Fruit fly (Drosophila melanogaster) Kc167 (cell line): ENCODE results near the gene CG7394.

ENCODE experiments used
- Myc ChIP-seq: fragments of >200 bp; optimal IDR thresholded peaks from 2 replicates; lab custom pipeline; 2017; ENCODE audit warnings: missing external identifiers
- insv ChIP-seq: fragments of >200 bp; optimal IDR thresholded peaks from 3 replicates; lab custom pipeline; 2018; ENCODE audit warnings: missing external identifiers

DNA sequence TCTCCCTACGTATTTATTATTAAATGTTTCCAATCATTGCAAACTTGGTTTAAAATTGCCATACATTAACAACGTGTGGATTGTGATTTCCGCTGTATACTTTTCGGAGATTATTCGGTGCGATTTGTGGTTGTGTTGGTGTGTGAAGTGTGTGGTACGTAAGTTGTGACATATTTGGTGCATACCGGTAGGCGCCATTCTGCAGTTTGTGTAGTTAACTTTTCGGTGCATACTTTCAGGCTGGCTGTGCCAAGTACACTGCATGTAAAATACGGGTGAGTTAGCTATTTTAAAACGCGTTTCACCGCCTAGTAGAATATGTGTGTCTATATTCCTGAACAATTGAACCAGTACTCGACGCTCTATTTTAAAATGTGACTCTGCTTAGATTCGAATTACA is 38.5 kb upstream of the CG7394 start:
- TF ChIP-seq insv (lab: Kevin White, UChicago) = no peak
- no peak for TF ChIP-seq Myc (lab: Kevin White, UChicago)
